Worm (Caenorhabditis elegans): ENCODE measurements around the gene fbxc-28.

ce11 chrII:917324-917723 is 6.3 kb upstream of the fbxc-28 start, which contains the start of gene fbxc-30:
- TF ChIP-seq ceh-36 (tag; optimal IDR thresholded peaks at IDR 0.05) (no peak), flt-1 (GFP tag; IDR thresholded peaks at IDR 0.05) (no peak), hnd-1 (tag; optimal IDR thresholded peaks at IDR 0.05) (no peak), ama-1 (optimal IDR thresholded peaks at IDR 0.05) (no peak), ets-7 (tag; optimal IDR thresholded peaks at IDR 0.05) (no peak), scrt-1 (GFP tag; IDR thresholded peaks at IDR 0.05) (no peak), hmg-4 (GFP tag; optimal IDR thresholded peaks at IDR 0.05) (no peak), pes-1 (GFP tag; IDR thresholded peaks at IDR 0.05) (no peak), tbx-37 (GFP tag; conservative IDR thresholded peaks at IDR 0.05) (no peak)

All from whole organism, early embryonic.